Fruit fly (Drosophila melanogaster) whole organism, embryonic: ENCODE data around the gene asun.

ENCODE experiments used
- Asciz ChIP-seq: fragments of 200-800 bp; sonication (Bioruptor generic); optimal IDR thresholded peaks from 2 replicates; lab custom pipeline; 2017; ENCODE audit warnings: missing biosample characterization, mild to moderate bottlenecking, missing genetic modification characterization, missing genetic modification reagents
- BtbVII ChIP-seq: fragments of 200-800 bp; sonication (Bioruptor generic); optimal IDR thresholded peaks from 3 replicates; lab custom pipeline; 2017; ENCODE audit warnings: missing biosample characterization, mild to moderate bottlenecking, missing genetic modification characterization
- CG10654 ChIP-seq: fragments of 200-800 bp; sonication (Bioruptor generic); optimal IDR thresholded peaks from 2 replicates; lab custom pipeline; 2016; ENCODE audit warnings: missing biosample characterization, missing genetic modification characterization
- CG10979 ChIP-seq: fragments of 200-800 bp; sonication (Bioruptor generic); optimal IDR thresholded peaks from 2 replicates; lab custom pipeline; 2018; ENCODE audit warnings: missing biosample characterization, mild to moderate bottlenecking, missing genetic modification characterization, moderate library complexity
- CG13624 ChIP-seq: fragments of 200-800 bp; sonication (Bioruptor generic); optimal IDR thresholded peaks from 2 replicates; lab custom pipeline; 2016; ENCODE audit warnings: missing biosample characterization, missing genetic modification characterization
- CG15269 ChIP-seq: fragments of 200-800 bp; sonication (Bioruptor generic); optimal IDR thresholded peaks from 2 replicates; lab custom pipeline; 2018; ENCODE audit warnings: missing biosample characterization, mild to moderate bottlenecking, missing genetic modification characterization, moderate library complexity
- CG18262 ChIP-seq: fragments of 200-800 bp; optimal IDR thresholded peaks from 3 replicates; lab custom pipeline; 2019; ENCODE audit warnings: missing biosample characterization, mild to moderate bottlenecking, missing genetic modification characterization, moderate library complexity
- CG18619 ChIP-seq: fragments of 200-800 bp; sonication (Bioruptor generic); optimal IDR thresholded peaks from 3 replicates; lab custom pipeline; 2017; ENCODE audit warnings: missing biosample characterization, mild to moderate bottlenecking, missing genetic modification characterization
- CG2116 ChIP-seq: fragments of 200-800 bp; sonication (Bioruptor generic); optimal IDR thresholded peaks from 3 replicates; lab custom pipeline; 2018; ENCODE audit warnings: missing biosample characterization, mild to moderate bottlenecking, missing genetic modification characterization
- CG30020 ChIP-seq: fragments of 200-800 bp; optimal IDR thresholded peaks from 2 replicates; lab custom pipeline; 2019; ENCODE audit warnings: missing biosample characterization, mild to moderate bottlenecking, missing genetic modification characterization, moderate library complexity
- CG32532 ChIP-seq: fragments of 200-800 bp; sonication (Bioruptor generic); IDR thresholded peaks from 2 replicates; pipeline ENCODE4 v1.3.6; 2022; ENCODE audit warnings: missing biosample characterization, missing genetic modification characterization
- CG3407 ChIP-seq: fragments of 200-800 bp; sonication (Bioruptor generic); optimal IDR thresholded peaks from 2 replicates; lab custom pipeline; 2018; ENCODE audit warnings: missing biosample characterization, mild to moderate bottlenecking, missing genetic modification characterization
- CG34224 ChIP-seq: fragments of 200-800 bp; sonication (Bioruptor generic); IDR thresholded peaks from 3 replicates; pipeline ENCODE4 v1.3.6; 2022; ENCODE audit warnings: missing biosample characterization, missing genetic modification characterization; ENCODE audit not compliant: partially characterized antibody
- CG3847 ChIP-seq: fragments of 200-800 bp; sonication (Bioruptor generic); IDR thresholded peaks from 2 replicates; pipeline ENCODE4 v1.3.6; 2022; ENCODE audit warnings: missing biosample characterization, missing genetic modification characterization
- CG4282 ChIP-seq: fragments of 200-800 bp; sonication (Bioruptor generic); optimal IDR thresholded peaks from 2 replicates; lab custom pipeline; 2016; ENCODE audit warnings: missing biosample characterization, missing genetic modification characterization
- CG4328 ChIP-seq: fragments of 200-800 bp; sonication (Bioruptor generic); optimal IDR thresholded peaks from 3 replicates; lab custom pipeline; 2017; ENCODE audit warnings: missing biosample characterization, missing genetic modification reagents, missing genetic modification characterization
- CG4424 ChIP-seq: fragments of 200-800 bp; sonication (Bioruptor generic); optimal IDR thresholded peaks from 3 replicates; lab custom pipeline; 2016; ENCODE audit warnings: missing biosample characterization, missing genetic modification characterization
- CG8765 ChIP-seq: fragments of 200-800 bp; sonication (Bioruptor generic); IDR thresholded peaks from 2 replicates; pipeline ENCODE4 v1.3.6; 2022; ENCODE audit warnings: missing biosample characterization, missing genetic modification characterization
- CG8944 ChIP-seq: fragments of 200-800 bp; sonication (Bioruptor generic); optimal IDR thresholded peaks from 3 replicates; lab custom pipeline; 2016; ENCODE audit warnings: missing biosample characterization, missing genetic modification characterization
- CrebB ChIP-seq: fragments of 200-800 bp; sonication (Bioruptor generic); optimal IDR thresholded peaks from 3 replicates; lab custom pipeline; 2018; ENCODE audit warnings: missing biosample characterization, mild to moderate bottlenecking, missing genetic modification characterization
- Dfd ChIP-seq, 2 experiments: fragments of >200 bp; optimal IDR thresholded peaks; 2 replicates each; lab custom pipeline; 2017; ENCODE audit warnings: missing biosample characterization in 2 of 2, missing genetic modification characterization in 2 of 2
- Dip2 ChIP-seq: fragments of 200-800 bp; sonication (Bioruptor generic); IDR thresholded peaks from 2 replicates; pipeline ENCODE4 v1.3.6; 2022; ENCODE audit warnings: missing biosample characterization, missing genetic modification characterization
- Dll ChIP-seq: fragments of 200-800 bp; sonication (Bioruptor generic); IDR thresholded peaks from 4 replicates; pipeline ENCODE4 v1.3.6; 2022; ENCODE audit warnings: missing biosample characterization, missing genetic modification characterization; ENCODE audit not compliant: partially characterized antibody
- Ets97D ChIP-seq: fragments of 200-800 bp; sonication (Bioruptor generic); optimal IDR thresholded peaks from 3 replicates; lab custom pipeline; 2016; ENCODE audit warnings: missing biosample characterization, missing genetic modification characterization
- Hey ChIP-seq: fragments of 200-800 bp; sonication (Bioruptor generic); optimal IDR thresholded peaks from 3 replicates; lab custom pipeline; 2018; ENCODE audit warnings: missing biosample characterization, mild to moderate bottlenecking, missing genetic modification characterization
- Hr3 ChIP-seq: fragments of 200-800 bp; sonication (Bioruptor generic); optimal IDR thresholded peaks from 3 replicates; lab custom pipeline; 2016; ENCODE audit warnings: missing biosample characterization, missing genetic modification characterization
- MESR4 ChIP-seq: fragments of 200-800 bp; sonication (Bioruptor generic); optimal IDR thresholded peaks from 2 replicates; lab custom pipeline; 2018; ENCODE audit warnings: missing biosample characterization, mild to moderate bottlenecking, missing genetic modification characterization, moderate library complexity
- NC2α ChIP-seq: fragments of 200-800 bp; sonication (Bioruptor generic); optimal IDR thresholded peaks from 2 replicates; lab custom pipeline; 2016; ENCODE audit warnings: missing biosample characterization, missing genetic modification characterization
- Neu2 ChIP-seq: fragments of 200-800 bp; sonication (Bioruptor generic); optimal IDR thresholded peaks from 3 replicates; lab custom pipeline; 2016; ENCODE audit warnings: missing biosample characterization, missing genetic modification characterization, borderline replicate concordance
- Sin3A ChIP-seq: fragments of >200 bp; optimal IDR thresholded peaks from 2 replicates; lab custom pipeline; 2018
- amos ChIP-seq: fragments of 200-800 bp; sonication (Bioruptor generic); IDR thresholded peaks from 2 replicates; pipeline ENCODE4 v1.3.6; 2022; ENCODE audit warnings: missing biosample characterization, missing genetic modification characterization; ENCODE audit not compliant: partially characterized antibody
- az2 ChIP-seq: fragments of 200-800 bp; sonication (Bioruptor generic); optimal IDR thresholded peaks from 3 replicates; lab custom pipeline; 2016; ENCODE audit warnings: missing biosample characterization, missing genetic modification characterization
- bab2 ChIP-seq: fragments of 200-800 bp; sonication (Bioruptor generic); optimal IDR thresholded peaks from 2 replicates; lab custom pipeline; 2016; ENCODE audit warnings: missing biosample characterization, missing genetic modification characterization
- bsh ChIP-seq, 2 experiments: fragments of 200-800 bp; sonication (Bioruptor generic); optimal IDR thresholded peaks; 2 replicates each; lab custom pipeline; 2017 to 2018; ENCODE audit warnings: mild to moderate bottlenecking in 2 of 2, missing biosample characterization in 2 of 2, missing genetic modification characterization in 2 of 2, moderate library complexity in 1 of 2
- corto ChIP-seq: fragments of 200-800 bp; sonication (Bioruptor generic); optimal IDR thresholded peaks from 2 replicates; lab custom pipeline; 2016; ENCODE audit warnings: missing biosample characterization, mild to moderate bottlenecking, missing genetic modification characterization, moderate library complexity
- gcm ChIP-seq: fragments of 200-800 bp; sonication (Bioruptor generic); optimal IDR thresholded peaks from 2 replicates; lab custom pipeline; 2019; ENCODE audit warnings: missing biosample characterization, mild to moderate bottlenecking, missing genetic modification characterization, moderate library complexity
- hb ChIP-seq: fragments of 200-800 bp; sonication (Bioruptor generic); IDR thresholded peaks from 3 replicates; pipeline ENCODE4 v1.3.6; 2022; ENCODE audit warnings: missing biosample characterization, missing genetic modification characterization; ENCODE audit not compliant: partially characterized antibody
- her ChIP-seq: fragments of 200-800 bp; sonication (Bioruptor generic); optimal IDR thresholded peaks from 2 replicates; lab custom pipeline; 2016; ENCODE audit warnings: missing biosample characterization, missing genetic modification characterization
- jing ChIP-seq: fragments of 200-800 bp; sonication (Bioruptor generic); optimal IDR thresholded peaks from 2 replicates; lab custom pipeline; 2018; ENCODE audit warnings: missing biosample characterization, mild to moderate bottlenecking, missing genetic modification characterization
- kah ChIP-seq: fragments of 200-800 bp; sonication (Bioruptor generic); optimal IDR thresholded peaks from 2 replicates; lab custom pipeline; 2018; ENCODE audit warnings: missing biosample characterization, mild to moderate bottlenecking, missing genetic modification characterization
- maf-S ChIP-seq: fragments of 200-800 bp; sonication (Bioruptor generic); optimal IDR thresholded peaks from 2 replicates; lab custom pipeline; 2016; ENCODE audit warnings: missing biosample characterization, missing genetic modification characterization
- nerfin-2 ChIP-seq: fragments of 200-800 bp; sonication (Bioruptor generic); IDR thresholded peaks from 2 replicates; pipeline ENCODE4 v1.3.6; 2022; ENCODE audit warnings: missing biosample characterization, missing genetic modification characterization; ENCODE audit not compliant: partially characterized antibody
- psq ChIP-seq: fragments of 200-800 bp; sonication (Bioruptor generic); optimal IDR thresholded peaks from 2 replicates; lab custom pipeline; 2017; ENCODE audit warnings: missing biosample characterization, missing genetic modification characterization
- pum ChIP-seq: fragments of 200-800 bp; sonication (Bioruptor generic); optimal IDR thresholded peaks from 2 replicates; lab custom pipeline; 2016; ENCODE audit warnings: missing biosample characterization, missing genetic modification characterization
- rib ChIP-seq: fragments of 200-800 bp; sonication (Bioruptor generic); IDR thresholded peaks from 2 replicates; pipeline ENCODE4 v1.3.6; 2022; ENCODE audit warnings: missing biosample characterization, missing genetic modification characterization
- row ChIP-seq: fragments of 200-800 bp; sonication (Bioruptor generic); IDR thresholded peaks from 3 replicates; pipeline ENCODE4 v1.3.6; 2022; ENCODE audit warnings: missing biosample characterization, missing genetic modification characterization
- shn ChIP-seq: fragments of 200-800 bp; sonication (Bioruptor generic); optimal IDR thresholded peaks from 3 replicates; lab custom pipeline; 2016; ENCODE audit warnings: missing biosample characterization, missing genetic modification characterization
- slp2 ChIP-seq: fragments of 200-800 bp; sonication (Bioruptor generic); optimal IDR thresholded peaks from 2 replicates; lab custom pipeline; 2016; ENCODE audit warnings: missing biosample characterization, missing genetic modification characterization
- ssp ChIP-seq: fragments of 200-800 bp; sonication (Bioruptor generic); IDR thresholded peaks from 2 replicates; pipeline ENCODE4 v1.3.6; 2022; ENCODE audit warnings: missing biosample characterization, missing genetic modification characterization
- trem ChIP-seq: fragments of 200-800 bp; optimal IDR thresholded peaks from 3 replicates; lab custom pipeline; 2019; ENCODE audit warnings: missing biosample characterization, mild to moderate bottlenecking, missing genetic modification characterization, moderate library complexity
- tup ChIP-seq: fragments of 200-800 bp; sonication (Bioruptor generic); optimal IDR thresholded peaks from 2 replicates; lab custom pipeline; 2016; ENCODE audit warnings: missing biosample characterization, mild to moderate bottlenecking, missing genetic modification characterization, moderate library complexity

asun gene

dm6 chr3R:16241102-16241779 is 22.8 kb upstream of the asun start (continued):
- TF ChIP-seq bab2 (GFP tag; lab: Kevin White, UChicago) (no peak), CG18619 (no peak), CG4424 (GFP tag; lab: Kevin White, UChicago) (no peak), CG3407 (GFP tag; lab: Kevin White, UChicago) (no peak), Dip2 (GFP tag; lab: Robert Waterston, UW) (no peak), row (GFP tag; lab: Robert Waterston, UW) (no peak), BtbVII (GFP tag; lab: Kevin White, UChicago) (peak; percentile 40), shn (no peak), Ets97D (GFP tag; lab: Kevin White, UChicago) (no peak), pum (peak; percentile 32), CG30020 (no peak), her (GFP tag; lab: Kevin White, UChicago) (peak; percentile 31), hb (GFP tag; lab: Robert Waterston, UW) (no peak), CG18262 (tag; lab: Kevin White, UChicago) (peak; percentile 87), CG13624 (GFP tag; lab: Kevin White, UChicago) (no peak), rib (GFP tag; lab: Robert Waterston, UW) (no peak), amos (no peak), Hr3 (GFP tag; lab: Kevin White, UChicago) (no peak), CG8944 (no peak), Sin3A (lab: Kevin White, UChicago) (no peak), CG8765 (no peak), CG15269 (tag; lab: Kevin White, UChicago) (peak; percentile 9), MESR4 (peak; percentile 16), tup (no peak), NC2α (GFP tag; lab: Kevin White, UChicago) (no peak), Neu2 (GFP tag; lab: Kevin White, UChicago) (no peak), az2 (GFP tag; lab: Kevin White, UChicago) (peak; percentile 10), CG4282 (GFP tag; lab: Kevin White, UChicago) (no peak), Dfd (GFP tag; optimal IDR thresholded peaks at IDR 0.05; lab: Kevin White, UChicago) (no peak), CrebB (peak; percentile 74), jing (GFP tag; lab: Kevin White, UChicago) (no peak), gcm (peak; percentile 32), CG32532 (GFP tag; lab: Robert Waterston, UW) (no peak), CG3847 (GFP tag; lab: Robert Waterston, UW) (no peak), nerfin-2 (no peak), slp2 (no peak), psq (GFP tag; lab: Kevin White, UChicago) (peak; percentile 89), ssp (GFP tag; lab: Robert Waterston, UW) (no peak), CG10654 (GFP tag; lab: Kevin White, UChicago) (peak; percentile 11), Asciz (GFP tag; lab: Kevin White, UChicago) (no peak), kah (GFP tag; lab: Kevin White, UChicago) (peak; percentile 9), maf-S (GFP tag; lab: Kevin White, UChicago) (peak; percentile 43), corto (GFP tag; lab: Kevin White, UChicago) (no peak), CG4328 (GFP tag; lab: Kevin White, UChicago) (no peak), trem (peak; percentile 0), bsh (GFP tag; optimal IDR thresholded peaks at IDR 0.05; lab: Kevin White, UChicago) (no peak), CG34224 (GFP tag; lab: Robert Waterston, UW) (no peak), CG10979 (tag; lab: Kevin White, UChicago) (no peak), Dll (GFP tag; lab: Robert Waterston, UW) (no peak), CG2116 (GFP tag; lab: Kevin White, UChicago) (no peak), Hey (peak; percentile 59)
